Fruit fly (Drosophila melanogaster) whole organism, embryonic: Measurements from ENCODE around the gene dati.

Experiments used
- Antp ChIP-seq: fragments of 200-800 bp; sonication (Bioruptor generic); optimal IDR thresholded peaks from 3 replicates; lab custom pipeline; 2016; ENCODE audit warnings: missing biosample characterization, missing genetic modification characterization
- Atf-2 ChIP-seq: fragments of 200-800 bp; sonication (Bioruptor generic); optimal IDR thresholded peaks from 2 replicates; lab custom pipeline; 2016; ENCODE audit warnings: missing biosample characterization, missing genetic modification characterization
- CG10274 ChIP-seq: fragments of 200-800 bp; sonication (Bioruptor generic); optimal IDR thresholded peaks from 3 replicates; lab custom pipeline; 2017; ENCODE audit warnings: missing biosample characterization, mild to moderate bottlenecking, missing genetic modification characterization
- CG10462 ChIP-seq: fragments of 200-800 bp; sonication (Bioruptor generic); optimal IDR thresholded peaks from 2 replicates; lab custom pipeline; 2016; ENCODE audit warnings: missing biosample characterization, missing genetic modification characterization
- CG11398 ChIP-seq: fragments of 200-800 bp; sonication (Bioruptor generic); optimal IDR thresholded peaks from 2 replicates; lab custom pipeline; 2016; ENCODE audit warnings: missing biosample characterization, missing genetic modification characterization
- CG12219 ChIP-seq: fragments of 200-800 bp; sonication (Bioruptor generic); optimal IDR thresholded peaks from 3 replicates; lab custom pipeline; 2018; ENCODE audit warnings: missing biosample characterization, mild to moderate bottlenecking, missing genetic modification characterization
- CG13296 ChIP-seq: fragments of 200-800 bp; sonication (Bioruptor generic); optimal IDR thresholded peaks from 3 replicates; lab custom pipeline; 2018; ENCODE audit warnings: missing biosample characterization, mild to moderate bottlenecking, missing genetic modification characterization
- CG14441 ChIP-seq: fragments of 200-800 bp; sonication (Bioruptor generic); IDR thresholded peaks from 2 replicates; pipeline ENCODE4 v1.3.6; 2022; ENCODE audit warnings: missing biosample characterization, missing genetic modification characterization
- CG1529 ChIP-seq: fragments of 200-800 bp; sonication (Bioruptor generic); optimal IDR thresholded peaks from 3 replicates; lab custom pipeline; 2018; ENCODE audit warnings: missing biosample characterization, missing genetic modification characterization
- CG2199 ChIP-seq: fragments of 200-800 bp; sonication (Bioruptor generic); IDR thresholded peaks from 3 replicates; pipeline ENCODE4 v1.3.6; 2022; ENCODE audit warnings: missing biosample characterization, missing genetic modification characterization
- CG6175 ChIP-seq: fragments of 200-800 bp; sonication (Bioruptor generic); IDR thresholded peaks from 3 replicates; pipeline ENCODE4 v1.3.6; 2022; ENCODE audit warnings: missing biosample characterization, missing genetic modification characterization
- CG6683 ChIP-seq: fragments of 200-800 bp; sonication (Bioruptor generic); optimal IDR thresholded peaks from 2 replicates; lab custom pipeline; 2017; ENCODE audit warnings: missing biosample characterization, mild to moderate bottlenecking, missing genetic modification characterization, missing genetic modification reagents
- CG7839 ChIP-seq: fragments of 200-800 bp; sonication (Bioruptor generic); optimal IDR thresholded peaks from 3 replicates; lab custom pipeline; 2018; ENCODE audit warnings: missing biosample characterization, mild to moderate bottlenecking, missing genetic modification characterization, moderate library complexity
- CG8281 ChIP-seq: fragments of 200-800 bp; sonication (Bioruptor generic); optimal IDR thresholded peaks from 2 replicates; lab custom pipeline; 2018; ENCODE audit warnings: missing biosample characterization, mild to moderate bottlenecking, missing genetic modification characterization, moderate library complexity
- CG9215 ChIP-seq: fragments of 200-800 bp; sonication (Bioruptor generic); IDR thresholded peaks from 2 replicates; pipeline ENCODE4 v1.3.6; 2022; ENCODE audit warnings: missing biosample characterization, missing genetic modification characterization
- CrebB ChIP-seq: fragments of 200-800 bp; sonication (Bioruptor generic); optimal IDR thresholded peaks from 3 replicates; lab custom pipeline; 2018; ENCODE audit warnings: missing biosample characterization, mild to moderate bottlenecking, missing genetic modification characterization
- D19B ChIP-seq: fragments of 200-800 bp; sonication (Bioruptor generic); optimal IDR thresholded peaks from 2 replicates; lab custom pipeline; 2017; ENCODE audit warnings: missing biosample characterization, mild to moderate bottlenecking, missing genetic modification characterization
- Dll ChIP-seq: fragments of 200-800 bp; sonication (Bioruptor generic); IDR thresholded peaks from 4 replicates; pipeline ENCODE4 v1.3.6; 2022; ENCODE audit warnings: missing biosample characterization, missing genetic modification characterization; ENCODE audit not compliant: partially characterized antibody
- Elba2 ChIP-seq: fragments of 200-800 bp; sonication (Bioruptor generic); optimal IDR thresholded peaks from 3 replicates; lab custom pipeline; 2016; ENCODE audit warnings: missing biosample characterization, missing genetic modification characterization
- Ets65A ChIP-seq: fragments of 200-800 bp; sonication (Bioruptor generic); peaks from one replicate; lab custom pipeline; 2016; ENCODE audit warnings: missing biosample characterization, missing genetic modification characterization
- H2.0 ChIP-seq: fragments of 200-800 bp; sonication (Bioruptor generic); IDR thresholded peaks from 2 replicates; pipeline ENCODE4 v1.3.6; 2022; ENCODE audit warnings: missing biosample characterization, missing genetic modification characterization
- Myb ChIP-seq: fragments of 200-800 bp; sonication (Bioruptor generic); optimal IDR thresholded peaks from 2 replicates; lab custom pipeline; 2016; ENCODE audit warnings: missing biosample characterization, missing genetic modification characterization
- Nf-YB ChIP-seq: fragments of 200-800 bp; sonication (Bioruptor generic); optimal IDR thresholded peaks from 3 replicates; lab custom pipeline; 2019; ENCODE audit warnings: missing biosample characterization, mild to moderate bottlenecking, missing genetic modification characterization, moderate library complexity
- Nf-YC ChIP-seq: fragments of 200-800 bp; optimal IDR thresholded peaks from 3 replicates; lab custom pipeline; 2019; ENCODE audit warnings: missing biosample characterization, mild to moderate bottlenecking, missing genetic modification characterization, moderate library complexity
- Oaz ChIP-seq: fragments of 200-800 bp; sonication (Bioruptor generic); IDR thresholded peaks from 2 replicates; pipeline ENCODE4 v1.3.6; 2022; ENCODE audit warnings: missing biosample characterization, missing genetic modification characterization
- eyg ChIP-seq: fragments of 200-800 bp; sonication (Bioruptor generic); optimal IDR thresholded peaks from 3 replicates; lab custom pipeline; 2016; ENCODE audit warnings: missing biosample characterization, missing genetic modification characterization
- grn ChIP-seq: fragments of 200-800 bp; sonication (Bioruptor generic); optimal IDR thresholded peaks from 3 replicates; lab custom pipeline; 2017; ENCODE audit warnings: missing biosample characterization, missing genetic modification characterization
- hb ChIP-seq: fragments of 200-800 bp; sonication (Bioruptor generic); IDR thresholded peaks from 3 replicates; pipeline ENCODE4 v1.3.6; 2022; ENCODE audit warnings: missing biosample characterization, missing genetic modification characterization; ENCODE audit not compliant: partially characterized antibody
- her ChIP-seq: fragments of 200-800 bp; sonication (Bioruptor generic); optimal IDR thresholded peaks from 2 replicates; lab custom pipeline; 2016; ENCODE audit warnings: missing biosample characterization, missing genetic modification characterization
- insv ChIP-seq, 2 experiments: fragments of 200-800 bp; sonication (Bioruptor generic); optimal IDR thresholded peaks; 3 replicates each; lab custom pipeline; 2016 to 2018; ENCODE audit warnings: missing biosample characterization in 2 of 2, missing genetic modification characterization in 2 of 2
- kah ChIP-seq: fragments of 200-800 bp; sonication (Bioruptor generic); optimal IDR thresholded peaks from 2 replicates; lab custom pipeline; 2018; ENCODE audit warnings: missing biosample characterization, mild to moderate bottlenecking, missing genetic modification characterization
- phol ChIP-seq: fragments of 200-800 bp; sonication (Bioruptor generic); optimal IDR thresholded peaks from 3 replicates; lab custom pipeline; 2018; ENCODE audit warnings: missing biosample characterization, mild to moderate bottlenecking, missing genetic modification characterization, moderate library complexity
- pros ChIP-seq: fragments of 200-800 bp; sonication (Bioruptor generic); optimal IDR thresholded peaks from 3 replicates; lab custom pipeline; 2019; ENCODE audit warnings: missing biosample characterization, mild to moderate bottlenecking, missing genetic modification characterization, moderate library complexity
- ro ChIP-seq: fragments of 200-800 bp; sonication (Bioruptor generic); IDR thresholded peaks from 2 replicates; pipeline ENCODE4 v1.3.6; 2022; ENCODE audit warnings: missing biosample characterization, missing genetic modification characterization
- sens ChIP-seq: fragments of 200-800 bp; sonication (Bioruptor generic); peaks from one replicate; lab custom pipeline; 2016; ENCODE audit warnings: missing biosample characterization, missing genetic modification characterization
- sim ChIP-seq: fragments of 200-800 bp; sonication (Bioruptor generic); IDR thresholded peaks from 2 replicates; pipeline ENCODE4 v1.3.6; 2022; ENCODE audit warnings: missing biosample characterization, missing genetic modification characterization
- stc ChIP-seq: fragments of 200-800 bp; sonication (Bioruptor generic); IDR thresholded peaks from 2 replicates; pipeline ENCODE4 v1.3.6; 2022; ENCODE audit warnings: missing biosample characterization, missing genetic modification characterization
- tin ChIP-seq: fragments of 200-800 bp; sonication (Bioruptor generic); optimal IDR thresholded peaks from 3 replicates; lab custom pipeline; 2016; ENCODE audit warnings: missing biosample characterization, missing genetic modification characterization
- twi ChIP-seq: fragments of 200-800 bp; optimal IDR thresholded peaks from 2 replicates; lab custom pipeline; 2019; ENCODE audit warnings: missing biosample characterization, mild to moderate bottlenecking, missing genetic modification characterization, moderate library complexity
- z ChIP-seq: fragments of 200-800 bp; sonication (Bioruptor generic); IDR thresholded peaks from 3 replicates; pipeline ENCODE4 v1.3.6; 2022; ENCODE audit warnings: missing biosample characterization, missing genetic modification characterization

Gene dati

DNA sequence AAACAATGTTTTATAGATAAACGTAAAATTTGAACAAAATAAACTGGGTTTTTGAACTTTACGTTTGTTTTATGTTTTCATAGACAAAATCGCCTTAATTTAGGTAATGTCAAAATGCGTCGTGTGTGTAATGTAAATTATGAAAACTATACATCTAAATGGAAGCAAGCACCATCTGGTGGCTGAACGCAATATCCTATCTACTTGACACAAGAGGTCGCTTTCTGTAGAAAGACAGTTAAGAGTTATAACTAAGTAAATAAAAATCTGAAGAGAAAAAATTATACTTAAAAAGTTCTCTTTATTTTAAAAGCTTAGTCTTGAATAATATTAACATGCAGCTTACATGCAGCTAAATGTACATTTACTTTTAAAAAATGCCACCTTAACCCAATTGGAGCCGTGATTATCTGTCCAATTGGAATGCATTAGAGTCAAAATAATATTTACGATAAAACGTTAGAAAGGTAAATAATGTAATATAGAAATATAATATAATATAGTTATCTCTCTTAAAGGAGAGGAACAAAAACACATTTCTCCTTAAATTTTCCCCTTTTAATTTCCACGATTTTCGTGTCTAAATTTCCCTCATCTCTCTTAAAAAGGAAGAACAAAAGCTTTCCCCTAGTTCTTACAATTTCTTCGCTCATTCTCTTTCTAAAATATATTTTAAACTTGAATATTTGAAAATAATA lies 29.4 kb upstream of the dati start (continued):
- TF ChIP-seq CG12219 (GFP tag; lab: Kevin White, UChicago), result peak; percentile 87
- peak; percentile 87; the same call in 1 of the 2 replicates for TF ChIP-seq CG14441 (GFP tag; lab: Robert Waterston, UW)
- no peak for TF ChIP-seq grn (GFP tag; lab: Kevin White, UChicago)
- peak; percentile 94 for TF ChIP-seq Atf-2 (GFP tag; lab: Kevin White, UChicago)
- TF ChIP-seq CG13296, result peak; percentile 88
- no peak; the same call in 1 of the 2 replicates for TF ChIP-seq H2.0 (GFP tag; lab: Robert Waterston, UW)
- no peak for TF ChIP-seq ro (GFP tag; lab: Robert Waterston, UW)
- peak; percentile 90 for TF ChIP-seq CG11398 (GFP tag; lab: Kevin White, UChicago)
- peak; percentile 83 for TF ChIP-seq kah (GFP tag; lab: Kevin White, UChicago)
- TF ChIP-seq twi, result peak; percentile 76
- peak; percentile 91 for TF ChIP-seq CG7839 (tag; lab: Kevin White, UChicago)
- TF ChIP-seq Myb (GFP tag; lab: Kevin White, UChicago), result peak; percentile 82
- TF ChIP-seq CrebB (tag; lab: Kevin White, UChicago), result peak; percentile 85
- TF ChIP-seq insv (GFP tag; optimal IDR thresholded peaks at IDR 0.05; lab: Kevin White, UChicago), result peak in 1 of 2 experiments; percentile 91
- peak; percentile 76 for TF ChIP-seq CG10274 (GFP tag; lab: Kevin White, UChicago)
- TF ChIP-seq sim (GFP tag; lab: Robert Waterston, UW), result peak; percentile 77
- peak; percentile 75 for TF ChIP-seq D19B
- peak; percentile 94 for TF ChIP-seq eyg
- no peak for TF ChIP-seq CG9215

- TF ChIP-seq Nf-YC (tag; lab: Kevin White, UChicago) (peak; percentile 94), CG6683 (GFP tag; lab: Kevin White, UChicago) (no peak), phol (tag; lab: Kevin White, UChicago) (no peak), z (GFP tag; lab: Robert Waterston, UW) (peak; percentile 74; the same call in 2 of the 3 replicates), pros (GFP tag; lab: Kevin White, UChicago) (peak; percentile 44), stc (no peak), CG8281 (tag; lab: Kevin White, UChicago) (no peak), Dll (GFP tag; lab: Robert Waterston, UW) (no peak), CG2199 (GFP tag; lab: Robert Waterston, UW) (peak; percentile 68; the same call in 1 of the 3 replicates), sens (GFP tag; lab: Kevin White, UChicago) (peak; percentile 41), Nf-YB (GFP tag; lab: Kevin White, UChicago) (peak; percentile 96)
Measured at dm6 chr4:423338-423737, 27.9 kb upstream of the dati start.

DNA sequence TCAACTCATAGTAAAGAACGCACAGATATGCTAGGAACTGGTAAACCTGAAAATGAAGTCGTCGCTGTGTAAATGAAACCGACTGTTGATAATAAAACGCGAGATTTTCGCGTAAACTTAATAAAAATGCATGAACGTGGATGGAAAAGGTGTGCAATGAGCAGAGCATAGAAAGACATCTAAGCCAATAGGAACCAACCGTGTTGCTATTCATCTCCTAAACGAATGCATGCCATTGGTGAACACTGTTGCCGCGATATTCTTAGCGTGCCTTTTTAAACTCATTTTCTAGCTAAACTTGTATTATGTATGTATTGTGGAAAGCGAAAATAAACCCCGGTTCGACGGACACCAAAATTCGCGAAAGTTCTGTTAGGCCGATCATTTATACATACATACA lies 26.4 kb upstream of the dati start:
- no peak for TF ChIP-seq hb (GFP tag; lab: Robert Waterston, UW)
- TF ChIP-seq Nf-YB (GFP tag; lab: Kevin White, UChicago), result peak; percentile 91
- TF ChIP-seq CG1529 (GFP tag; lab: Kevin White, UChicago), result no peak
- TF ChIP-seq Antp, result no peak
- peak; percentile 72 for TF ChIP-seq Nf-YC (tag; lab: Kevin White, UChicago)
- peak; percentile 26 for TF ChIP-seq sens (GFP tag; lab: Kevin White, UChicago)
- no peak for TF ChIP-seq Oaz
- peak; percentile 29 for TF ChIP-seq Ets65A
- TF ChIP-seq Elba2 (GFP tag; lab: Kevin White, UChicago), result peak; percentile 16
- TF ChIP-seq CG6175 (GFP tag; lab: Robert Waterston, UW), result no peak
- 0 out of 3 replicates have a peak, but pooled peaks have one; percentile 35 for TF ChIP-seq CG2199 (GFP tag; lab: Robert Waterston, UW)
- no peak for TF ChIP-seq tin (GFP tag; lab: Kevin White, UChicago)
- TF ChIP-seq her, result no peak
- TF ChIP-seq CG10462 (GFP tag; lab: Kevin White, UChicago), result no peak
